Fruit fly (Drosophila melanogaster) whole organism, prepupa: Measurements from ENCODE around the gene Ets65A.

ENCODE experiments used
- Blimp-1 ChIP-seq: fragments of 200-800 bp; sonication (Bioruptor generic); optimal IDR thresholded peaks from 3 replicates; lab custom pipeline; 2017; ENCODE audit warnings: missing biosample characterization, missing genetic modification characterization, mild to moderate bottlenecking, moderate library complexity, missing genetic modification reagents
- CG10631 ChIP-seq: fragments of 200-800 bp; sonication (Bioruptor generic); optimal IDR thresholded peaks from 2 replicates; lab custom pipeline; 2016; ENCODE audit warnings: missing biosample characterization, missing genetic modification characterization
- CG10669 ChIP-seq: fragments of 200-800 bp; sonication (Bioruptor generic); optimal IDR thresholded peaks from 3 replicates; lab custom pipeline; 2018; ENCODE audit warnings: missing biosample characterization, mild to moderate bottlenecking, missing genetic modification characterization, moderate library complexity
- CG11294 ChIP-seq: fragments of 200-800 bp; sonication (Bioruptor generic); IDR thresholded peaks from 2 replicates; pipeline ENCODE4 v1.3.6; 2022; ENCODE audit warnings: missing biosample characterization, missing genetic modification characterization
- CG11762 ChIP-seq: fragments of 200-800 bp; sonication (Bioruptor generic); optimal IDR thresholded peaks from 3 replicates; lab custom pipeline; 2016; ENCODE audit warnings: missing biosample characterization, missing genetic modification characterization; ENCODE audit not compliant: insufficient read depth
- CG11902 ChIP-seq: fragments of 200-800 bp; sonication (Bioruptor generic); optimal IDR thresholded peaks from 3 replicates; lab custom pipeline; 2016; ENCODE audit warnings: missing biosample characterization, missing genetic modification characterization
- CG3032 ChIP-seq: fragments of 200-800 bp; optimal IDR thresholded peaks from 2 replicates; lab custom pipeline; 2019; ENCODE audit warnings: missing biosample characterization, mild to moderate bottlenecking, missing genetic modification characterization, moderate library complexity
- CG31627 ChIP-seq: fragments of 200-800 bp; sonication (Bioruptor generic); optimal IDR thresholded peaks from 3 replicates; lab custom pipeline; 2016; ENCODE audit warnings: missing biosample characterization, missing genetic modification characterization
- CG34406 ChIP-seq: fragments of 200-800 bp; sonication (Bioruptor generic); optimal IDR thresholded peaks from 3 replicates; lab custom pipeline; 2016; ENCODE audit warnings: missing biosample characterization, missing genetic modification characterization
- CG4318 ChIP-seq: fragments of 200-800 bp; sonication (Bioruptor generic); optimal IDR thresholded peaks from 3 replicates; lab custom pipeline; 2017; ENCODE audit warnings: missing biosample characterization, mild to moderate bottlenecking, missing genetic modification characterization
- CG6163 ChIP-seq: fragments of 200-800 bp; sonication (Bioruptor generic); IDR thresholded peaks from 3 replicates; pipeline ENCODE4 v1.3.6; 2022; ENCODE audit warnings: missing biosample characterization, missing genetic modification characterization
- CG6276 ChIP-seq: fragments of 200-800 bp; sonication (Bioruptor generic); optimal IDR thresholded peaks from 2 replicates; lab custom pipeline; 2017; ENCODE audit warnings: missing biosample characterization, mild to moderate bottlenecking, missing genetic modification characterization
- CG6792 ChIP-seq: fragments of 200-800 bp; sonication (Bioruptor generic); optimal IDR thresholded peaks from 3 replicates; lab custom pipeline; 2016; ENCODE audit warnings: missing biosample characterization, missing genetic modification characterization
- CG6808 ChIP-seq: fragments of 200-800 bp; sonication (Bioruptor generic); optimal IDR thresholded peaks from 3 replicates; lab custom pipeline; 2017; ENCODE audit warnings: missing biosample characterization, missing genetic modification characterization, mild to moderate bottlenecking, moderate library complexity, missing genetic modification reagents
- CG6854 ChIP-seq: fragments of 200-800 bp; sonication (Bioruptor generic); optimal IDR thresholded peaks from 2 replicates; lab custom pipeline; 2017; ENCODE audit warnings: missing biosample characterization, mild to moderate bottlenecking, missing genetic modification characterization
- CG8119 ChIP-seq: fragments of 200-800 bp; sonication (Bioruptor generic); IDR thresholded peaks from 3 replicates; pipeline ENCODE4 v1.3.6; 2022; ENCODE audit warnings: missing biosample characterization, missing genetic modification characterization
- CG8319 ChIP-seq: fragments of 200-800 bp; sonication (Bioruptor generic); optimal IDR thresholded peaks from 3 replicates; lab custom pipeline; 2016; ENCODE audit warnings: missing biosample characterization, missing genetic modification characterization
- CG8632 ChIP-seq: fragments of 200-800 bp; sonication (Bioruptor generic); optimal IDR thresholded peaks from 3 replicates; lab custom pipeline; 2016; ENCODE audit warnings: missing biosample characterization, missing genetic modification characterization
- CG9139 ChIP-seq: fragments of 200-800 bp; sonication (Bioruptor generic); optimal IDR thresholded peaks from 3 replicates; lab custom pipeline; 2017; ENCODE audit warnings: missing biosample characterization, mild to moderate bottlenecking, missing genetic modification characterization
- Eip75B ChIP-seq: fragments of 200-800 bp; sonication (Bioruptor generic); optimal IDR thresholded peaks from 3 replicates; lab custom pipeline; 2016; ENCODE audit warnings: missing biosample characterization, missing genetic modification characterization
- Eip78C ChIP-seq: fragments of 200-800 bp; sonication (Bioruptor generic); peaks from one replicate; lab custom pipeline; 2016; ENCODE audit warnings: missing biosample characterization, missing genetic modification characterization
- Eip93F ChIP-seq: fragments of 200-800 bp; sonication (Bioruptor generic); optimal IDR thresholded peaks from 2 replicates; lab custom pipeline; 2016; ENCODE audit warnings: missing biosample characterization, mild to moderate bottlenecking, missing genetic modification characterization
- Ets21C ChIP-seq: fragments of 200-800 bp; sonication (Bioruptor generic); optimal IDR thresholded peaks from 3 replicates; lab custom pipeline; 2016; ENCODE audit warnings: missing biosample characterization, missing genetic modification characterization
- Hr38 ChIP-seq: sonication (Bioruptor generic); optimal IDR thresholded peaks from 2 replicates; lab custom pipeline; 2016; ENCODE audit warnings: missing biosample characterization, missing genetic modification characterization
- Hr39 ChIP-seq: fragments of 200-800 bp; sonication (Bioruptor generic); optimal IDR thresholded peaks from 2 replicates; lab custom pipeline; 2016; ENCODE audit warnings: missing biosample characterization, missing genetic modification characterization
- Hr4 ChIP-seq: fragments of 200-800 bp; sonication (Bioruptor generic); optimal IDR thresholded peaks from 3 replicates; lab custom pipeline; 2016; ENCODE audit warnings: missing biosample characterization, missing genetic modification characterization
- OdsH ChIP-seq: fragments of 200-800 bp; sonication (Bioruptor generic); optimal IDR thresholded peaks from 3 replicates; lab custom pipeline; 2016; ENCODE audit warnings: missing biosample characterization, missing genetic modification characterization
- Smox ChIP-seq: fragments of 200-800 bp; sonication (Bioruptor generic); optimal IDR thresholded peaks from 3 replicates; lab custom pipeline; 2016; ENCODE audit warnings: missing biosample characterization, missing genetic modification characterization
- Sox14 ChIP-seq: fragments of 200-800 bp; sonication (Bioruptor generic); optimal IDR thresholded peaks from 3 replicates; lab custom pipeline; 2016; ENCODE audit warnings: missing biosample characterization, missing genetic modification characterization
- Sox15 ChIP-seq: fragments of 200-800 bp; sonication (Bioruptor generic); optimal IDR thresholded peaks from 3 replicates; lab custom pipeline; 2016; ENCODE audit warnings: missing biosample characterization, missing genetic modification characterization
- achi ChIP-seq: fragments of 200-800 bp; sonication (Bioruptor generic); optimal IDR thresholded peaks from 3 replicates; lab custom pipeline; 2016; ENCODE audit warnings: missing biosample characterization, missing genetic modification characterization
- acj6 ChIP-seq: fragments of 200-800 bp; sonication (Bioruptor generic); optimal IDR thresholded peaks from 3 replicates; lab custom pipeline; 2016; ENCODE audit warnings: missing biosample characterization, missing genetic modification characterization
- cyc ChIP-seq: fragments of 200-800 bp; sonication (Bioruptor generic); optimal IDR thresholded peaks from 3 replicates; lab custom pipeline; 2016; ENCODE audit warnings: missing biosample characterization, missing genetic modification characterization
- dac ChIP-seq: fragments of 200-800 bp; sonication (Bioruptor generic); optimal IDR thresholded peaks from 2 replicates; lab custom pipeline; 2017; ENCODE audit warnings: missing biosample characterization, mild to moderate bottlenecking, missing genetic modification characterization
- dsx ChIP-seq: fragments of 200-800 bp; optimal IDR thresholded peaks from 3 replicates; lab custom pipeline; 2019; ENCODE audit warnings: missing biosample characterization, mild to moderate bottlenecking, missing genetic modification characterization, moderate library complexity; ENCODE audit not compliant: poor library complexity, severe bottlenecking
- eg ChIP-seq: fragments of 200-800 bp; sonication (Bioruptor generic); IDR thresholded peaks from 3 replicates; pipeline ENCODE4 v1.3.6; 2022; ENCODE audit warnings: missing biosample characterization, missing genetic modification characterization
- esn ChIP-seq: fragments of 200-800 bp; sonication (Bioruptor generic); optimal IDR thresholded peaks from 2 replicates; lab custom pipeline; 2016; ENCODE audit warnings: missing biosample characterization, mild to moderate bottlenecking, missing genetic modification characterization, moderate library complexity
- fd59A ChIP-seq: fragments of 200-800 bp; sonication (Bioruptor generic); optimal IDR thresholded peaks from 2 replicates; lab custom pipeline; 2017; ENCODE audit warnings: missing biosample characterization, mild to moderate bottlenecking, missing genetic modification characterization, missing genetic modification reagents
- fd85E ChIP-seq: fragments of 200-800 bp; sonication (Bioruptor generic); optimal IDR thresholded peaks from 3 replicates; lab custom pipeline; 2016; ENCODE audit warnings: missing biosample characterization, missing genetic modification characterization
- fkh ChIP-seq: fragments of 200-800 bp; sonication (Bioruptor generic); optimal IDR thresholded peaks from 3 replicates; lab custom pipeline; 2017; ENCODE audit warnings: missing biosample characterization, mild to moderate bottlenecking, missing genetic modification characterization, moderate library complexity
- lz ChIP-seq: fragments of 200-800 bp; sonication (Bioruptor generic); optimal IDR thresholded peaks from 3 replicates; lab custom pipeline; 2016; ENCODE audit warnings: missing biosample characterization, missing genetic modification characterization
- net ChIP-seq: fragments of 200-800 bp; sonication (Bioruptor generic); optimal IDR thresholded peaks from 3 replicates; lab custom pipeline; 2016; ENCODE audit warnings: missing biosample characterization, missing genetic modification characterization
- pdm3 ChIP-seq: fragments of 200-800 bp; sonication (Bioruptor generic); optimal IDR thresholded peaks from 3 replicates; lab custom pipeline; 2016; ENCODE audit warnings: missing biosample characterization, missing genetic modification characterization
- salr ChIP-seq, 2 experiments: fragments of 200-800 bp; sonication (Bioruptor generic); optimal IDR thresholded peaks; 3 replicates each; lab custom pipeline; 2016 to 2018; ENCODE audit warnings: missing biosample characterization in 2 of 2, missing genetic modification characterization in 2 of 2, mild to moderate bottlenecking in 1 of 2
- ss ChIP-seq, 2 experiments: fragments of 200-800 bp; sonication (Bioruptor generic); optimal IDR thresholded peaks; 2 replicates in 1 of 2; 3 replicates in 1 of 2; lab custom pipeline; 2017 to 2018; ENCODE audit warnings: mild to moderate bottlenecking in 2 of 2, missing biosample characterization in 2 of 2, missing genetic modification characterization in 2 of 2, moderate library complexity in 1 of 2
- svp ChIP-seq: fragments of 200-800 bp; sonication (Bioruptor generic); peaks from one replicate; lab custom pipeline; 2016; ENCODE audit warnings: missing biosample characterization, missing genetic modification characterization
- topi ChIP-seq: fragments of 200-800 bp; sonication (Bioruptor generic); optimal IDR thresholded peaks from 3 replicates; lab custom pipeline; 2016; ENCODE audit warnings: missing biosample characterization, missing genetic modification characterization
- vri ChIP-seq: fragments of 200-800 bp; sonication (Bioruptor generic); optimal IDR thresholded peaks from 3 replicates; lab custom pipeline; 2016; ENCODE audit warnings: missing biosample characterization, mild to moderate bottlenecking, missing genetic modification characterization

Gene Ets65A

dm6 chr3L:6139924-6140574 is 42.6 kb downstream of the Ets65A start, which contains the start of gene Cpr65Av:
Gene Cpr65Av, minus strand, starts transcription at chr3L:6139974.
- TF ChIP-seq fkh (GFP tag; lab: Kevin White, UChicago) (peak; percentile 56), OdsH (no peak)
- TF ChIP-seq, all 60 proteins: peak for 1

dm6 chr3L:6140771-6141472 is 43.5 kb downstream of the Ets65A start:
- no peak for TF ChIP-seq lz (GFP tag; lab: Kevin White, UChicago)
- no peak for TF ChIP-seq Eip75B (GFP tag; lab: Kevin White, UChicago)
- TF ChIP-seq CG8119, result no peak
- TF ChIP-seq CG10631 (GFP tag; lab: Kevin White, UChicago), result peak; percentile 9
- no peak for TF ChIP-seq CG11762 (GFP tag; lab: Kevin White, UChicago)
- TF ChIP-seq pdm3 (GFP tag; lab: Kevin White, UChicago), result no peak
- no peak for TF ChIP-seq fd59A
- no peak for TF ChIP-seq eg
- TF ChIP-seq Eip93F (GFP tag; lab: Kevin White, UChicago), result no peak
- TF ChIP-seq vri, result no peak
- TF ChIP-seq CG6854 (GFP tag; lab: Kevin White, UChicago), result no peak
- no peak for TF ChIP-seq CG6276
- TF ChIP-seq CG34406, result peak; percentile 29
- TF ChIP-seq acj6 (GFP tag; lab: Kevin White, UChicago), result peak; percentile 3
- no peak for TF ChIP-seq fkh (GFP tag; lab: Kevin White, UChicago)
- no peak for TF ChIP-seq CG6808
- no peak for TF ChIP-seq dsx (GFP tag; lab: Kevin White, UChicago)
- no peak for TF ChIP-seq Smox (GFP tag; lab: Kevin White, UChicago)
- no peak for TF ChIP-seq achi
- TF ChIP-seq Sox14 (GFP tag; lab: Kevin White, UChicago), result no peak
- TF ChIP-seq CG6163 (GFP tag; lab: Robert Waterston, UW), result no peak
- no peak for TF ChIP-seq ss (GFP tag; optimal IDR thresholded peaks at IDR 0.05; lab: Kevin White, UChicago)
- TF ChIP-seq CG3032 (tag; lab: Kevin White, UChicago), result no peak
- TF ChIP-seq svp, result no peak
- TF ChIP-seq CG31627 (GFP tag; lab: Kevin White, UChicago), result no peak
- TF ChIP-seq fd85E (GFP tag; lab: Kevin White, UChicago), result no peak
- no peak for TF ChIP-seq Hr38 (GFP tag; lab: Kevin White, UChicago)
- TF ChIP-seq Blimp-1, result no peak
- TF ChIP-seq esn (GFP tag; lab: Kevin White, UChicago), result no peak
- no peak for TF ChIP-seq Hr4
- no peak for TF ChIP-seq salr (GFP tag; optimal IDR thresholded peaks at IDR 0.05; lab: Kevin White, UChicago)
- TF ChIP-seq Hr39 (GFP tag; lab: Kevin White, UChicago), result no peak
- no peak for TF ChIP-seq dac (GFP tag; lab: Kevin White, UChicago)
- peak; percentile 21 for TF ChIP-seq CG8632 (GFP tag; lab: Kevin White, UChicago)
- TF ChIP-seq Eip78C (GFP tag; lab: Kevin White, UChicago), result peak; percentile 76
- no peak for TF ChIP-seq topi (GFP tag; lab: Kevin White, UChicago)
- no peak for TF ChIP-seq CG11902 (GFP tag; lab: Kevin White, UChicago)
- TF ChIP-seq Sox15 (GFP tag; lab: Kevin White, UChicago), result no peak
- TF ChIP-seq cyc, result no peak
- no peak for TF ChIP-seq CG10669 (GFP tag; lab: Kevin White, UChicago)
- no peak for TF ChIP-seq CG9139 (GFP tag; lab: Kevin White, UChicago)
- TF ChIP-seq CG4318 (GFP tag; lab: Kevin White, UChicago), result no peak
- TF ChIP-seq Ets21C, result no peak
- no peak for TF ChIP-seq net (GFP tag; lab: Kevin White, UChicago)
- no peak for TF ChIP-seq CG6792 (GFP tag; lab: Kevin White, UChicago)
- TF ChIP-seq CG11294 (GFP tag; lab: Robert Waterston, UW), result no peak
- TF ChIP-seq CG8319 (GFP tag; lab: Kevin White, UChicago), result peak; percentile 5
